Worm (Caenorhabditis elegans): ENCODE measurements around the gene Y57G11C.36.

ce11 chrIV:14790579-14790978 is 17.0 kb upstream of the Y57G11C.36 start:
- no peak for TF ChIP-seq hlh-26 (GFP tag; conservative IDR thresholded peaks at IDR 0.05)
- no peak for TF ChIP-seq efl-1 (GFP tag; optimal IDR thresholded peaks at IDR 0.05)
- TF ChIP-seq T26A5.8 (tag; optimal IDR thresholded peaks at IDR 0.05): no peak
- no peak for TF ChIP-seq ztf-26 (tag; optimal IDR thresholded peaks at IDR 0.05)
- no peak for TF ChIP-seq ama-1 (optimal IDR thresholded peaks at IDR 0.05)
- peak in 1 of 2 experiments; percentile 47 for TF ChIP-seq ama-1 (GFP tag; optimal IDR thresholded peaks at IDR 0.05)
- TF ChIP-seq attf-3 (GFP tag; conservative IDR thresholded peaks at IDR 0.05): no peak
- no peak for TF ChIP-seq K11D2.4 (GFP tag; IDR thresholded peaks at IDR 0.05)
- TF ChIP-seq unc-130 (GFP tag; optimal IDR thresholded peaks at IDR 0.05): no peak
- no peak for TF ChIP-seq dpff-1 (tag; optimal IDR thresholded peaks at IDR 0.05)
- TF ChIP-seq akir-1 (GFP tag; optimal IDR thresholded peaks at IDR 0.05): no peak
